Fruit fly (Drosophila melanogaster) whole organism, embryonic: ENCODE results near the gene CG12182.

Experiments
- Atf3 ChIP-seq: fragments of 200-800 bp; sonication (Bioruptor generic); optimal IDR thresholded peaks from 3 replicates; lab custom pipeline; 2016; ENCODE audit warnings: missing biosample characterization, missing genetic modification characterization
- CG10431 ChIP-seq: fragments of 200-800 bp; sonication (Bioruptor generic); optimal IDR thresholded peaks from 3 replicates; lab custom pipeline; 2018; ENCODE audit warnings: missing biosample characterization, mild to moderate bottlenecking, missing genetic modification characterization
- CG12155 ChIP-seq: fragments of 200-800 bp; sonication (Bioruptor generic); optimal IDR thresholded peaks from 3 replicates; lab custom pipeline; 2016; ENCODE audit warnings: missing biosample characterization, missing genetic modification characterization
- CG12391 ChIP-seq: fragments of 200-800 bp; sonication (Bioruptor generic); optimal IDR thresholded peaks from 3 replicates; lab custom pipeline; 2018; ENCODE audit warnings: missing biosample characterization, mild to moderate bottlenecking, missing genetic modification characterization, moderate library complexity
- CG12744 ChIP-seq: fragments of 200-800 bp; sonication (Bioruptor generic); optimal IDR thresholded peaks from 2 replicates; lab custom pipeline; 2016; ENCODE audit warnings: missing biosample characterization, missing genetic modification characterization
- CG12942 ChIP-seq: fragments of 200-800 bp; sonication (Bioruptor generic); optimal IDR thresholded peaks from 3 replicates; lab custom pipeline; 2016; ENCODE audit warnings: missing biosample characterization, missing genetic modification characterization
- CG14050 ChIP-seq: fragments of 200-800 bp; sonication (Bioruptor generic); IDR thresholded peaks from 3 replicates; pipeline ENCODE4 v1.3.6; 2022; ENCODE audit warnings: missing biosample characterization, missing genetic modification characterization
- CG16779 ChIP-seq: fragments of 200-800 bp; sonication (Bioruptor generic); IDR thresholded peaks from 2 replicates; pipeline ENCODE4 v1.3.6; 2022; ENCODE audit warnings: missing biosample characterization, missing genetic modification characterization
- CG16813 ChIP-seq: fragments of 200-800 bp; sonication (Bioruptor generic); IDR thresholded peaks from 3 replicates; pipeline ENCODE4 v1.3.6; 2022; ENCODE audit warnings: missing biosample characterization, missing genetic modification characterization; ENCODE audit not compliant: partially characterized antibody
- CG17385 ChIP-seq: fragments of 200-800 bp; sonication (Bioruptor generic); optimal IDR thresholded peaks from 3 replicates; lab custom pipeline; 2018; ENCODE audit warnings: missing biosample characterization, mild to moderate bottlenecking, missing genetic modification characterization
- CG2129 ChIP-seq: fragments of 200-800 bp; sonication (Bioruptor generic); IDR thresholded peaks from 2 replicates; pipeline ENCODE4 v1.3.6; 2022; ENCODE audit warnings: missing biosample characterization, missing genetic modification characterization; ENCODE audit not compliant: partially characterized antibody
- CG31224 ChIP-seq: fragments of 200-800 bp; sonication (Bioruptor generic); IDR thresholded peaks from 2 replicates; pipeline ENCODE4 v1.3.6; 2022; ENCODE audit warnings: missing biosample characterization, missing genetic modification characterization
- CG3838 ChIP-seq: fragments of 200-800 bp; sonication (Bioruptor generic); optimal IDR thresholded peaks from 3 replicates; lab custom pipeline; 2016; ENCODE audit warnings: missing biosample characterization, missing genetic modification characterization
- CG42726 ChIP-seq: fragments of 200-800 bp; sonication (Bioruptor generic); IDR thresholded peaks from 2 replicates; pipeline ENCODE4 v1.3.6; 2022; ENCODE audit warnings: missing biosample characterization, missing genetic modification characterization; ENCODE audit not compliant: partially characterized antibody
- CG4360 ChIP-seq: fragments of 200-800 bp; sonication (Bioruptor generic); IDR thresholded peaks from 2 replicates; pipeline ENCODE4 v1.3.6; 2022; ENCODE audit warnings: missing biosample characterization, missing genetic modification characterization
- CG7745 ChIP-seq: fragments of 200-800 bp; sonication (Bioruptor generic); optimal IDR thresholded peaks from 2 replicates; lab custom pipeline; 2018; ENCODE audit warnings: missing biosample characterization, mild to moderate bottlenecking, missing genetic modification characterization, moderate library complexity
- CG7963 ChIP-seq: fragments of 200-800 bp; sonication (Bioruptor generic); IDR thresholded peaks from 3 replicates; pipeline ENCODE4 v1.3.6; 2022; ENCODE audit warnings: missing biosample characterization, missing genetic modification characterization; ENCODE audit not compliant: partially characterized antibody
- CG8765 ChIP-seq: fragments of 200-800 bp; sonication (Bioruptor generic); IDR thresholded peaks from 2 replicates; pipeline ENCODE4 v1.3.6; 2022; ENCODE audit warnings: missing biosample characterization, missing genetic modification characterization
- CG9797 ChIP-seq: fragments of 200-800 bp; sonication (Bioruptor generic); optimal IDR thresholded peaks from 3 replicates; lab custom pipeline; 2018; ENCODE audit warnings: missing biosample characterization, mild to moderate bottlenecking, missing genetic modification characterization
- Dek ChIP-seq: fragments of 200-800 bp; sonication (Bioruptor generic); optimal IDR thresholded peaks from 3 replicates; lab custom pipeline; 2019; ENCODE audit warnings: missing biosample characterization, mild to moderate bottlenecking, missing genetic modification characterization, moderate library complexity
- Elba2 ChIP-seq: fragments of 200-800 bp; sonication (Bioruptor generic); optimal IDR thresholded peaks from 3 replicates; lab custom pipeline; 2016; ENCODE audit warnings: missing biosample characterization, missing genetic modification characterization
- MTF-1 ChIP-seq: fragments of 200-800 bp; sonication (Bioruptor generic); optimal IDR thresholded peaks from 2 replicates; lab custom pipeline; 2018; ENCODE audit warnings: missing biosample characterization, mild to moderate bottlenecking, missing genetic modification characterization, borderline replicate concordance
- NK7.1 ChIP-seq: fragments of 200-800 bp; sonication (Bioruptor generic); optimal IDR thresholded peaks from 3 replicates; lab custom pipeline; 2016; ENCODE audit warnings: missing biosample characterization, missing genetic modification characterization
- Oli ChIP-seq: fragments of 200-800 bp; sonication (Bioruptor generic); optimal IDR thresholded peaks from 2 replicates; lab custom pipeline; 2018; ENCODE audit warnings: missing biosample characterization, mild to moderate bottlenecking, missing genetic modification characterization, moderate library complexity
- Ptx1 ChIP-seq: fragments of 200-800 bp; sonication (Bioruptor generic); IDR thresholded peaks from 2 replicates; pipeline ENCODE4 v1.3.6; 2022; ENCODE audit warnings: missing biosample characterization, missing genetic modification characterization
- Ssrp ChIP-seq: fragments of 200-800 bp; sonication (Bioruptor generic); optimal IDR thresholded peaks from 2 replicates; lab custom pipeline; 2018; ENCODE audit warnings: missing biosample characterization, mild to moderate bottlenecking, missing genetic modification characterization, moderate library complexity
- Usf ChIP-seq: fragments of 200-800 bp; sonication (Bioruptor generic); optimal IDR thresholded peaks from 2 replicates; lab custom pipeline; 2017; ENCODE audit warnings: missing genotype, missing biosample characterization, missing genetic modification characterization
- ab ChIP-seq: fragments of 200-800 bp; sonication (Bioruptor generic); optimal IDR thresholded peaks from 2 replicates; lab custom pipeline; 2016; ENCODE audit warnings: missing biosample characterization, missing genetic modification characterization
- abd-A ChIP-seq: fragments of 200-800 bp; sonication (Bioruptor generic); optimal IDR thresholded peaks from 3 replicates; lab custom pipeline; 2019; ENCODE audit warnings: missing biosample characterization, mild to moderate bottlenecking, missing genetic modification characterization, moderate library complexity
- ash1 ChIP-seq: fragments of 200-800 bp; sonication (Bioruptor generic); optimal IDR thresholded peaks from 2 replicates; lab custom pipeline; 2018; ENCODE audit warnings: missing biosample characterization, mild to moderate bottlenecking, missing genetic modification characterization
- bigmax ChIP-seq: fragments of 200-800 bp; sonication (Bioruptor generic); optimal IDR thresholded peaks from 2 replicates; lab custom pipeline; 2018; ENCODE audit warnings: missing biosample characterization, mild to moderate bottlenecking, missing genetic modification characterization
- cg ChIP-seq: fragments of 200-800 bp; sonication (Bioruptor generic); optimal IDR thresholded peaks from 3 replicates; lab custom pipeline; 2019; ENCODE audit warnings: missing biosample characterization, mild to moderate bottlenecking, missing genetic modification characterization, moderate library complexity
- chinmo ChIP-seq: fragments of 200-800 bp; sonication (Bioruptor generic); IDR thresholded peaks from 4 replicates; pipeline ENCODE4 v1.3.6; 2022; ENCODE audit warnings: missing biosample characterization, missing genetic modification characterization; ENCODE audit not compliant: partially characterized antibody
- corto ChIP-seq: fragments of 200-800 bp; sonication (Bioruptor generic); optimal IDR thresholded peaks from 2 replicates; lab custom pipeline; 2016; ENCODE audit warnings: missing biosample characterization, mild to moderate bottlenecking, missing genetic modification characterization, moderate library complexity
- danr ChIP-seq: fragments of 200-800 bp; sonication (Bioruptor generic); IDR thresholded peaks from 2 replicates; pipeline ENCODE4 v1.3.6; 2022; ENCODE audit warnings: missing biosample characterization, missing genetic modification characterization
- dm ChIP-seq: fragments of 200-800 bp; sonication (Bioruptor generic); optimal IDR thresholded peaks from 3 replicates; lab custom pipeline; 2016; ENCODE audit warnings: missing biosample characterization, missing genetic modification characterization
- ewg ChIP-seq: fragments of 200-800 bp; sonication (Bioruptor generic); optimal IDR thresholded peaks from 3 replicates; lab custom pipeline; 2017; ENCODE audit warnings: mild to moderate bottlenecking, missing biosample characterization, missing genetic modification reagents, missing genetic modification characterization
- fd3F ChIP-seq: fragments of 200-800 bp; sonication (Bioruptor generic); optimal IDR thresholded peaks from 2 replicates; lab custom pipeline; 2018; ENCODE audit warnings: missing biosample characterization, mild to moderate bottlenecking, missing genetic modification characterization, moderate library complexity
- fd64A ChIP-seq: fragments of 200-800 bp; sonication (Bioruptor generic); optimal IDR thresholded peaks from 3 replicates; lab custom pipeline; 2018; ENCODE audit warnings: missing biosample characterization, mild to moderate bottlenecking, missing genetic modification characterization
- hth ChIP-seq: fragments of >200 bp; optimal IDR thresholded peaks from 2 replicates; lab custom pipeline; 2017; ENCODE audit warnings: inconsistent platforms
- klu ChIP-seq: fragments of 200-800 bp; sonication (Bioruptor generic); IDR thresholded peaks from 2 replicates; pipeline ENCODE4 v1.3.6; 2022; ENCODE audit warnings: missing biosample characterization, missing genetic modification characterization
- kni ChIP-seq: fragments of 200-800 bp; sonication (Bioruptor generic); optimal IDR thresholded peaks from 3 replicates; lab custom pipeline; 2017; ENCODE audit warnings: mild to moderate bottlenecking, missing biosample characterization, missing genetic modification reagents, missing genetic modification characterization
- pb ChIP-seq: fragments of 200-800 bp; sonication (Bioruptor generic); optimal IDR thresholded peaks from 3 replicates; lab custom pipeline; 2016; ENCODE audit warnings: missing biosample characterization, missing genetic modification characterization
- run ChIP-seq: fragments of 200-800 bp; sonication (Bioruptor generic); optimal IDR thresholded peaks from 3 replicates; lab custom pipeline; 2018; ENCODE audit warnings: missing biosample characterization, mild to moderate bottlenecking, missing genetic modification characterization
- so ChIP-seq: fragments of 200-800 bp; sonication (Bioruptor generic); IDR thresholded peaks from 3 replicates; pipeline ENCODE4 v1.3.6; 2022; ENCODE audit warnings: missing biosample characterization, missing genetic modification characterization
- tin ChIP-seq: fragments of 200-800 bp; sonication (Bioruptor generic); optimal IDR thresholded peaks from 3 replicates; lab custom pipeline; 2016; ENCODE audit warnings: missing biosample characterization, missing genetic modification characterization
- toy ChIP-seq: fragments of 200-800 bp; sonication (Bioruptor generic); IDR thresholded peaks from 2 replicates; pipeline ENCODE4 v1.3.6; 2022; ENCODE audit warnings: missing biosample characterization, missing genetic modification characterization
- trh ChIP-seq: fragments of 200-800 bp; sonication (Bioruptor generic); optimal IDR thresholded peaks from 2 replicates; lab custom pipeline; 2016; ENCODE audit warnings: missing biosample characterization, missing genetic modification characterization
- zfh1 ChIP-seq: fragments of 200-800 bp; sonication (Bioruptor generic); IDR thresholded peaks from 3 replicates; pipeline ENCODE4 v1.3.6; 2022; ENCODE audit warnings: missing biosample characterization, missing genetic modification characterization

Gene CG12182

DNA sequence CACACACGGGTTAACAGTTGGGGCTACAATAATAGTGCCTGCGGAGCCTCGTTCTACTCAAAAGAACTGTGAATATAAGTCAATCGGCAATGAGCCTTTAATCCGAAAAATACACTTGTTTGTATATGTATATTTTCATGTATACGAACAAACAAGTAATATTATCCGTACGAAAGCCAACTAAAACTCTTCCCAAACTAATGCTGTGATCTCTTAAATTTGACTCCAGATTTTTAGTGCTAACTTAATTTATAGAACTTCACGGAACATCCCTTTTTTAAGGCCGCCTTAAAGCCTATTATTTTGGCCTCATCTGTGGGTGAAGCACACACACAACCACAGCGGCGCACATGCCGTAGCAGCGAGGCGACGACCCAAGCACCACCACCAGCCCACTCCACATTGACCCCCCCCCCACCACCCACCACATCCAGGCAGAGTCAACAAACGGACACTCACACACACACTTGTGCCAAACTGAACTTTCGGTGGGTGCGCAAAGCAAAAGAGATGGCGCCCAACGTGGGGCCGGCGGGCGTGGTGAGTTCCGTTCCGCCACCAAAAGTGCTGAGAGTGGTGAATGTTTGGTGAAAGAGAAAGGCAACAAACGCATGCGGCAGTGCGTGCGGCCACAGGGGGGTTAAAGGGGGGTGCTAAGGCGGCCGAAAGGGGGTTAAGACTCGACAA, 15.1 kb downstream of the CG12182 start (continued):
- TF ChIP-seq chinmo (0 out of 4 replicates have a peak, but pooled peaks have one; percentile 72), bigmax (GFP tag; lab: Kevin White, UChicago) (no peak), ash1 (GFP tag; lab: Kevin White, UChicago) (peak; percentile 22), Dek (peak; percentile 67), CG4360 (GFP tag; lab: Robert Waterston, UW) (no peak), Elba2 (GFP tag; lab: Kevin White, UChicago) (no peak), fd3F (peak; percentile 65), dm (GFP tag; lab: Kevin White, UChicago) (peak; percentile 68), cg (GFP tag; lab: Kevin White, UChicago) (peak; percentile 77), tin (GFP tag; lab: Kevin White, UChicago) (peak; percentile 70), pb (GFP tag; lab: Kevin White, UChicago) (peak; percentile 65), Ssrp (tag; lab: Kevin White, UChicago) (peak; percentile 78), hth (no peak), MTF-1 (GFP tag; lab: Kevin White, UChicago) (peak; percentile 29), CG8765 (GFP tag; lab: Robert Waterston, UW) (0 out of 2 replicates have a peak, but pooled peaks have one; percentile 27), zfh1 (GFP tag; lab: Robert Waterston, UW) (peak; percentile 62; the same call in 2 of the 3 replicates), ewg (peak; percentile 55), kni (GFP tag; lab: Kevin White, UChicago) (peak; percentile 70), CG12942 (GFP tag; lab: Kevin White, UChicago) (peak; percentile 69), danr (peak; percentile 63), toy (GFP tag; lab: Robert Waterston, UW) (0 out of 2 replicates have a peak, but pooled peaks have one; percentile 43), CG12744 (peak; percentile 69), CG14050 (GFP tag; lab: Robert Waterston, UW) (peak; percentile 37; the same call in 2 of the 3 replicates), so (peak; percentile 41; the same call in 2 of the 3 replicates), corto (GFP tag; lab: Kevin White, UChicago) (no peak), CG9797 (peak; percentile 14), Ptx1 (GFP tag; lab: Robert Waterston, UW) (peak; percentile 80), trh (GFP tag; lab: Kevin White, UChicago) (no peak), CG16779 (GFP tag; lab: Robert Waterston, UW) (no peak), Usf (GFP tag; lab: Kevin White, UChicago) (peak; percentile 44), CG3838 (GFP tag; lab: Kevin White, UChicago) (peak; percentile 40), CG16813 (GFP tag; lab: Robert Waterston, UW) (no peak), CG10431 (GFP tag; lab: Kevin White, UChicago) (peak; percentile 77), NK7.1 (GFP tag; lab: Kevin White, UChicago) (peak; percentile 65), CG7963 (GFP tag; lab: Robert Waterston, UW) (no peak), Atf3 (GFP tag; lab: Kevin White, UChicago) (peak; percentile 36), ab (GFP tag; lab: Kevin White, UChicago) (peak; percentile 42), abd-A (tag; lab: Kevin White, UChicago) (peak; percentile 77), fd64A (GFP tag; lab: Kevin White, UChicago) (peak; percentile 79), CG17385 (GFP tag; lab: Kevin White, UChicago) (peak; percentile 88), CG12391 (peak; percentile 87), CG42726 (GFP tag; lab: Robert Waterston, UW) (no peak), run (tag; lab: Kevin White, UChicago) (peak; percentile 56), CG7745 (no peak), CG12155 (GFP tag; lab: Kevin White, UChicago) (peak; percentile 43), klu (GFP tag; lab: Robert Waterston, UW) (no peak), CG31224 (GFP tag; lab: Robert Waterston, UW) (no peak; the same call in 1 of the 2 replicates), Oli (tag; lab: Kevin White, UChicago) (peak; percentile 90), CG2129 (GFP tag; lab: Robert Waterston, UW) (no peak)
